Worm (Caenorhabditis elegans): ENCODE results near the gene mat-3.

The mat-3 gene

ce11 chrIII:437033-437432, 38.2 kb upstream of the mat-3 start:
- TF ChIP-seq unc-55 (GFP tag; optimal IDR thresholded peaks at IDR 0.05) (no peak), tbx-2 (tag; optimal IDR thresholded peaks at IDR 0.05) (no peak), ceh-48 (tag; optimal IDR thresholded peaks at IDR 0.05) (no peak), ama-1 (optimal IDR thresholded peaks at IDR 0.05) (no peak), ahr-1 (tag; optimal IDR thresholded peaks at IDR 0.05) (no peak), pqm-1 (tag; optimal IDR thresholded peaks at IDR 0.05) (no peak), C08G9.2 (tag; optimal IDR thresholded peaks at IDR 0.05) (no peak), dmd-4 (tag; optimal IDR thresholded peaks at IDR 0.05; ENCODE audit: borderline replicate concordance) (no peak), rnt-1 (tag; optimal IDR thresholded peaks at IDR 0.05) (no peak), ceh-19 (GFP tag; optimal IDR thresholded peaks at IDR 0.05) (no peak), ceh-18 (tag; optimal IDR thresholded peaks at IDR 0.05) (no peak), ztf-16 (tag; optimal IDR thresholded peaks at IDR 0.05) (no peak), sox-4 (tag; optimal IDR thresholded peaks at IDR 0.05) (no peak), ceh-9 (tag; optimal IDR thresholded peaks at IDR 0.05) (no peak), ceh-30 (tag; optimal IDR thresholded peaks at IDR 0.05) (no peak), pha-4 (tag; optimal IDR thresholded peaks at IDR 0.05) (no peak), syd-9 (tag; optimal IDR thresholded peaks at IDR 0.05) (no peak), elt-2 (tag; optimal IDR thresholded peaks at IDR 0.05) (no peak), ceh-2 (tag; optimal IDR thresholded peaks at IDR 0.05) (no peak)

- TF ChIP-seq rnt-1 (tag; optimal IDR thresholded peaks at IDR 0.05) (no peak), pax-1 (tag; optimal IDR thresholded peaks at IDR 0.05) (no peak), unc-55 (GFP tag; optimal IDR thresholded peaks at IDR 0.05) (no peak), ceh-18 (tag; optimal IDR thresholded peaks at IDR 0.05) (no peak), lin-11 (tag; optimal IDR thresholded peaks at IDR 0.05) (no peak), pat-9 (tag; optimal IDR thresholded peaks at IDR 0.05) (no peak), ceh-30 (tag; optimal IDR thresholded peaks at IDR 0.05) (no peak), hlh-30 (tag; optimal IDR thresholded peaks at IDR 0.05; ENCODE audit: insufficient read depth) (no peak), ceh-14 (tag; optimal IDR thresholded peaks at IDR 0.05) (no peak), sox-4 (tag; optimal IDR thresholded peaks at IDR 0.05) (no peak), nfya-1 (tag; optimal IDR thresholded peaks at IDR 0.05) (no peak), npax-4 (tag; optimal IDR thresholded peaks at IDR 0.05) (no peak), lim-6 (tag; optimal IDR thresholded peaks at IDR 0.05) (no peak), ama-1 (optimal IDR thresholded peaks at IDR 0.05) (no peak), hlh-6 (tag; optimal IDR thresholded peaks at IDR 0.05) (no peak), unc-42 (tag; optimal IDR thresholded peaks at IDR 0.05) (no peak)
Observed at ce11 chrIII:439926-440325, 35.3 kb upstream of the mat-3 start, which contains the start of gene affl-1. Gene affl-1, plus strand, starts transcription at chrIII:440226.

- TF ChIP-seq unc-42 (tag; optimal IDR thresholded peaks at IDR 0.05) (no peak), nhr-11 (tag; optimal IDR thresholded peaks at IDR 0.05) (no peak), dve-1 (tag; optimal IDR thresholded peaks at IDR 0.05) (no peak), K09A11.1 (tag; optimal IDR thresholded peaks at IDR 0.05; ENCODE audit: insufficient read depth) (no peak), che-1 (tag; optimal IDR thresholded peaks at IDR 0.05) (no peak), sox-4 (tag; optimal IDR thresholded peaks at IDR 0.05) (no peak)
Observed at ce11 chrIII:444101-444500, 31.2 kb upstream of the mat-3 start, which contains the start of gene Y55B1BR.8. Gene Y55B1BR.8, plus strand, starts transcription at chrIII:444401.

- peak; percentile 45 for TF ChIP-seq pha-2 (tag; optimal IDR thresholded peaks at IDR 0.05)
- TF ChIP-seq sox-4 (tag; optimal IDR thresholded peaks at IDR 0.05), result peak; percentile 48
- TF ChIP-seq pat-9 (tag; optimal IDR thresholded peaks at IDR 0.05), result peak; percentile 21
- TF ChIP-seq hlh-13 (GFP tag; optimal IDR thresholded peaks at IDR 0.05), result peak; percentile 59
- peak; percentile 37 for TF ChIP-seq lin-11 (tag; optimal IDR thresholded peaks at IDR 0.05)
- TF ChIP-seq C38D4.7 (GFP tag; optimal IDR thresholded peaks at IDR 0.05), result peak; percentile 40
- TF ChIP-seq gmeb-2 (tag; optimal IDR thresholded peaks at IDR 0.05), result peak; percentile 54
- TF ChIP-seq T23F11.4 (GFP tag; optimal IDR thresholded peaks at IDR 0.05), result peak; percentile 3
- peak; percentile 48 for TF ChIP-seq K02D7.2 (tag; optimal IDR thresholded peaks at IDR 0.05)
- peak; percentile 4 for TF ChIP-seq ceh-24 (tag; optimal IDR thresholded peaks at IDR 0.05)
- TF ChIP-seq ceh-6 (GFP tag; optimal IDR thresholded peaks at IDR 0.05), result peak; percentile 62
- TF ChIP-seq che-1 (tag; optimal IDR thresholded peaks at IDR 0.05), result peak; percentile 50
- TF ChIP-seq ceh-19 (GFP tag; optimal IDR thresholded peaks at IDR 0.05), result peak; percentile 25
Observed at ce11 chrIII:445515-445914, 29.7 kb upstream of the mat-3 start.

Measured in whole organism, late embryonic.